Fruit fly (Drosophila melanogaster): Measurements from ENCODE around the gene CheB38b.

DNA sequence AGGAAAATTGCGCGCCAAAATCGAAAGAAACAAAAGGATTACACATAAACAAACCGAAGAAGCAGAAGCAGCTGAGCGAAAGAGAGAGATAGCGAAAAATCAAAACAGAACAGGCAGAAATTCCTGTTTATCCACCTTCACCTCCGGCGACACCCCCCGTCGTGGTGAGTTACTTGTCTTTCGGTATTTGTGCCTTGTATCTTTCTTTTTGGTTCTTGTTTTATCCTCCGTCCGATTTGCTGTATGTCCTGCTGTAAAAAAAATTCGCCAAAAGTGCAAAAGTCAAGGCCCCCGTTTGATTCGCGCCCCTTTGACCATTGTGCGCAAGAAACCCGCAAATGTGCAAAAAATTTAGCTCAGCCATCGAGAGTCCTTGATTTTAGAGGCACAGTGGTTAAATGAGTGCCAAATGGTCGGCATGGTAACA, 18.7 kb downstream of the CheB38b start:
- TF ChIP-seq Ets98B (GFP tag; IDR thresholded peaks at IDR 0.05), result no peak
- TF ChIP-seq CG9948 (tag; optimal IDR thresholded peaks at IDR 0.05), result no peak
- no peak for TF ChIP-seq rn (GFP tag; IDR thresholded peaks at IDR 0.05)
- no peak for TF ChIP-seq CG32121 (GFP tag; IDR thresholded peaks at IDR 0.05)
- no peak for TF ChIP-seq CG4496 (GFP tag; IDR thresholded peaks at IDR 0.05)
- no peak for TF ChIP-seq fd96Ca (GFP tag; IDR thresholded peaks at IDR 0.05)
- TF ChIP-seq EcR (GFP tag; optimal IDR thresholded peaks at IDR 0.05), result peak; percentile 76
- no peak for TF ChIP-seq CG8159 (tag; optimal IDR thresholded peaks at IDR 0.05)
- no peak for TF ChIP-seq CG8301 (tag; optimal IDR thresholded peaks at IDR 0.05)
- TF ChIP-seq CG12605 (GFP tag; IDR thresholded peaks at IDR 0.05), result no peak
- TF ChIP-seq CG14655 (GFP tag; optimal IDR thresholded peaks at IDR 0.05), result no peak

All from whole organism, pupa.